Fruit fly (Drosophila melanogaster) whole organism, embryonic: Measurements from ENCODE around the gene CG8671.

Experiments used
- Adf1 ChIP-seq: fragments of 200-800 bp; sonication (Bioruptor generic); IDR thresholded peaks from 2 replicates; pipeline ENCODE4 v1.3.6; 2022; ENCODE audit warnings: missing biosample characterization, missing genetic modification characterization
- Atf-2 ChIP-seq: fragments of 200-800 bp; sonication (Bioruptor generic); optimal IDR thresholded peaks from 2 replicates; lab custom pipeline; 2016; ENCODE audit warnings: missing biosample characterization, missing genetic modification characterization
- Atf3 ChIP-seq: fragments of 200-800 bp; sonication (Bioruptor generic); optimal IDR thresholded peaks from 3 replicates; lab custom pipeline; 2016; ENCODE audit warnings: missing biosample characterization, missing genetic modification characterization
- Bdp1 ChIP-seq: fragments of 200-800 bp; sonication (Bioruptor generic); optimal IDR thresholded peaks from 3 replicates; lab custom pipeline; 2016; ENCODE audit warnings: missing biosample characterization, missing genetic modification characterization
- Bgb ChIP-seq: fragments of 200-800 bp; sonication (Bioruptor generic); IDR thresholded peaks from 2 replicates; pipeline ENCODE4 v1.3.6; 2022; ENCODE audit warnings: missing biosample characterization, missing genetic modification characterization; ENCODE audit not compliant: partially characterized antibody
- CG12659 ChIP-seq: fragments of 200-800 bp; sonication (Bioruptor generic); optimal IDR thresholded peaks from 3 replicates; lab custom pipeline; 2017; ENCODE audit warnings: mild to moderate bottlenecking, missing biosample characterization, missing genetic modification reagents, missing genetic modification characterization
- CG15011 ChIP-seq: fragments of 200-800 bp; sonication (Bioruptor generic); optimal IDR thresholded peaks from 3 replicates; lab custom pipeline; 2018; ENCODE audit warnings: missing biosample characterization, mild to moderate bottlenecking, missing genetic modification characterization
- CG15479 ChIP-seq: fragments of 200-800 bp; sonication (Bioruptor generic); optimal IDR thresholded peaks from 3 replicates; lab custom pipeline; 2019; ENCODE audit warnings: missing biosample characterization, mild to moderate bottlenecking, missing genetic modification characterization, moderate library complexity
- CG16863 ChIP-seq: fragments of 200-800 bp; sonication (Bioruptor generic); optimal IDR thresholded peaks from 3 replicates; lab custom pipeline; 2016; ENCODE audit warnings: missing biosample characterization, missing genetic modification characterization
- CG17802 ChIP-seq: fragments of 200-800 bp; sonication (Bioruptor generic); optimal IDR thresholded peaks from 2 replicates; lab custom pipeline; 2018; ENCODE audit warnings: missing biosample characterization, mild to moderate bottlenecking, missing genetic modification characterization, moderate library complexity
- CG18262 ChIP-seq: fragments of 200-800 bp; optimal IDR thresholded peaks from 3 replicates; lab custom pipeline; 2019; ENCODE audit warnings: missing biosample characterization, mild to moderate bottlenecking, missing genetic modification characterization, moderate library complexity
- CG31441 ChIP-seq: fragments of 200-800 bp; sonication (Bioruptor generic); IDR thresholded peaks from 2 replicates; pipeline ENCODE4 v1.3.6; 2022; ENCODE audit warnings: missing biosample characterization, missing genetic modification characterization
- CG33557 ChIP-seq: fragments of 200-800 bp; sonication (Bioruptor generic); optimal IDR thresholded peaks from 2 replicates; lab custom pipeline; 2019; ENCODE audit warnings: missing biosample characterization, mild to moderate bottlenecking, missing genetic modification characterization, moderate library complexity
- CG34376 ChIP-seq: fragments of 200-800 bp; sonication (Bioruptor generic); optimal IDR thresholded peaks from 2 replicates; lab custom pipeline; 2018; ENCODE audit warnings: missing biosample characterization, mild to moderate bottlenecking, missing genetic modification characterization
- CG4282 ChIP-seq: fragments of 200-800 bp; sonication (Bioruptor generic); optimal IDR thresholded peaks from 2 replicates; lab custom pipeline; 2016; ENCODE audit warnings: missing biosample characterization, missing genetic modification characterization
- CG4820 ChIP-seq: fragments of 200-800 bp; sonication (Bioruptor generic); optimal IDR thresholded peaks from 3 replicates; lab custom pipeline; 2016; ENCODE audit warnings: missing biosample characterization, missing genetic modification characterization
- CG6683 ChIP-seq: fragments of 200-800 bp; sonication (Bioruptor generic); optimal IDR thresholded peaks from 2 replicates; lab custom pipeline; 2017; ENCODE audit warnings: missing biosample characterization, mild to moderate bottlenecking, missing genetic modification characterization, missing genetic modification reagents
- CHES-1-like ChIP-seq: fragments of 200-800 bp; sonication (Bioruptor generic); optimal IDR thresholded peaks from 2 replicates; lab custom pipeline; 2016; ENCODE audit warnings: missing biosample characterization, missing genetic modification characterization
- D19A ChIP-seq: fragments of 200-800 bp; optimal IDR thresholded peaks from 3 replicates; lab custom pipeline; 2019; ENCODE audit warnings: missing biosample characterization, mild to moderate bottlenecking, missing genetic modification characterization, moderate library complexity
- Dbx ChIP-seq: fragments of 200-800 bp; sonication (Bioruptor generic); IDR thresholded peaks from 3 replicates; pipeline ENCODE4 v1.3.6; 2022; ENCODE audit warnings: missing biosample characterization, missing genetic modification characterization
- Dll ChIP-seq: fragments of 200-800 bp; sonication (Bioruptor generic); IDR thresholded peaks from 4 replicates; pipeline ENCODE4 v1.3.6; 2022; ENCODE audit warnings: missing biosample characterization, missing genetic modification characterization; ENCODE audit not compliant: partially characterized antibody
- E2f1 ChIP-seq: fragments of 200-800 bp; sonication (Bioruptor generic); IDR thresholded peaks from 2 replicates; pipeline ENCODE4 v1.3.6; 2022; ENCODE audit warnings: missing biosample characterization, missing genetic modification characterization
- Elba2 ChIP-seq: fragments of 200-800 bp; sonication (Bioruptor generic); optimal IDR thresholded peaks from 3 replicates; lab custom pipeline; 2016; ENCODE audit warnings: missing biosample characterization, missing genetic modification characterization
- Hsf ChIP-seq: fragments of 200-800 bp; sonication (Bioruptor generic); optimal IDR thresholded peaks from 3 replicates; lab custom pipeline; 2016; ENCODE audit warnings: missing biosample characterization, missing genetic modification characterization
- NC2α ChIP-seq: fragments of 200-800 bp; sonication (Bioruptor generic); optimal IDR thresholded peaks from 2 replicates; lab custom pipeline; 2016; ENCODE audit warnings: missing biosample characterization, missing genetic modification characterization
- NC2β ChIP-seq: fragments of 200-800 bp; sonication (Bioruptor generic); optimal IDR thresholded peaks from 2 replicates; lab custom pipeline; 2016; ENCODE audit warnings: missing biosample characterization, missing genetic modification characterization
- NK7.1 ChIP-seq: fragments of 200-800 bp; sonication (Bioruptor generic); optimal IDR thresholded peaks from 3 replicates; lab custom pipeline; 2016; ENCODE audit warnings: missing biosample characterization, missing genetic modification characterization
- Rfx ChIP-seq: fragments of 200-800 bp; sonication (Bioruptor generic); IDR thresholded peaks from 2 replicates; pipeline ENCODE4 v1.3.6; 2022; ENCODE audit warnings: missing biosample characterization, missing genetic modification characterization
- Six4 ChIP-seq: fragments of 200-800 bp; sonication (Bioruptor generic); optimal IDR thresholded peaks from 2 replicates; lab custom pipeline; 2016; ENCODE audit warnings: missing biosample characterization, missing genetic modification characterization
- Sry-β ChIP-seq: fragments of 200-800 bp; sonication (Bioruptor generic); optimal IDR thresholded peaks from 2 replicates; lab custom pipeline; 2018; ENCODE audit warnings: missing biosample characterization, mild to moderate bottlenecking, missing genetic modification characterization, moderate library complexity
- Tbp ChIP-seq: fragments of >200 bp; optimal IDR thresholded peaks from 2 replicates; lab custom pipeline; 2018; ENCODE audit warnings: missing biosample characterization, missing genetic modification characterization
- Usf ChIP-seq: fragments of 200-800 bp; sonication (Bioruptor generic); optimal IDR thresholded peaks from 2 replicates; lab custom pipeline; 2017; ENCODE audit warnings: missing genotype, missing biosample characterization, missing genetic modification characterization
- Xbp1 ChIP-seq: fragments of 200-800 bp; sonication (Bioruptor generic); optimal IDR thresholded peaks from 3 replicates; lab custom pipeline; 2016; ENCODE audit warnings: missing biosample characterization, mild to moderate bottlenecking, missing genetic modification characterization
- al ChIP-seq: fragments of 200-800 bp; sonication (Bioruptor generic); IDR thresholded peaks from 2 replicates; pipeline ENCODE4 v1.3.6; 2022; ENCODE audit warnings: missing biosample characterization, missing genetic modification characterization
- crol ChIP-seq: fragments of 200-800 bp; sonication (Bioruptor generic); IDR thresholded peaks from 2 replicates; pipeline ENCODE4 v1.3.6; 2022; ENCODE audit warnings: missing biosample characterization, missing genetic modification characterization
- dati ChIP-seq: fragments of 200-800 bp; sonication (Bioruptor generic); IDR thresholded peaks from 2 replicates; pipeline ENCODE4 v1.3.6; 2022; ENCODE audit warnings: missing biosample characterization, missing genetic modification characterization
- dysf ChIP-seq: fragments of 200-800 bp; sonication (Bioruptor generic); IDR thresholded peaks from 3 replicates; pipeline ENCODE4 v1.3.6; 2022; ENCODE audit warnings: missing biosample characterization, missing genetic modification characterization
- exex ChIP-seq: fragments of 200-800 bp; sonication (Bioruptor generic); optimal IDR thresholded peaks from 4 replicates; lab custom pipeline; 2018; ENCODE audit warnings: missing biosample characterization, mild to moderate bottlenecking, missing genetic modification characterization, moderate library complexity
- fd102C ChIP-seq: fragments of 200-800 bp; sonication (Bioruptor generic); optimal IDR thresholded peaks from 2 replicates; lab custom pipeline; 2018; ENCODE audit warnings: missing biosample characterization, mild to moderate bottlenecking, missing genetic modification characterization, moderate library complexity
- gcm2 ChIP-seq: fragments of 200-800 bp; sonication (Bioruptor generic); optimal IDR thresholded peaks from 2 replicates; lab custom pipeline; 2016; ENCODE audit warnings: missing biosample characterization, missing genetic modification characterization
- kah ChIP-seq: fragments of 200-800 bp; sonication (Bioruptor generic); optimal IDR thresholded peaks from 2 replicates; lab custom pipeline; 2018; ENCODE audit warnings: missing biosample characterization, mild to moderate bottlenecking, missing genetic modification characterization
- maf-S ChIP-seq: fragments of 200-800 bp; sonication (Bioruptor generic); optimal IDR thresholded peaks from 2 replicates; lab custom pipeline; 2016; ENCODE audit warnings: missing biosample characterization, missing genetic modification characterization
- nom ChIP-seq: fragments of 200-800 bp; sonication (Bioruptor generic); optimal IDR thresholded peaks from 2 replicates; lab custom pipeline; 2017; ENCODE audit warnings: missing biosample characterization, missing genetic modification characterization, mild to moderate bottlenecking, moderate library complexity, missing genetic modification reagents
- pho ChIP-seq: fragments of 200-800 bp; sonication (Bioruptor generic); optimal IDR thresholded peaks from 2 replicates; lab custom pipeline; 2016; ENCODE audit warnings: missing biosample characterization, missing genetic modification characterization
- pita ChIP-seq: fragments of 200-800 bp; sonication (Bioruptor generic); optimal IDR thresholded peaks from 2 replicates; lab custom pipeline; 2017; ENCODE audit warnings: missing biosample characterization, mild to moderate bottlenecking, missing genetic modification characterization
- psq ChIP-seq: fragments of 200-800 bp; sonication (Bioruptor generic); optimal IDR thresholded peaks from 2 replicates; lab custom pipeline; 2017; ENCODE audit warnings: missing biosample characterization, missing genetic modification characterization
- ranshi ChIP-seq: fragments of 200-800 bp; sonication (Bioruptor generic); IDR thresholded peaks from 2 replicates; pipeline ENCODE4 v1.3.6; 2022; ENCODE audit warnings: missing biosample characterization, missing genetic modification characterization
- repo ChIP-seq: fragments of 200-800 bp; sonication (Bioruptor generic); optimal IDR thresholded peaks from 2 replicates; lab custom pipeline; 2016; ENCODE audit warnings: missing biosample characterization, missing genetic modification characterization
- sens ChIP-seq: fragments of 200-800 bp; sonication (Bioruptor generic); peaks from one replicate; lab custom pipeline; 2016; ENCODE audit warnings: missing biosample characterization, missing genetic modification characterization
- tap ChIP-seq: fragments of 200-800 bp; optimal IDR thresholded peaks from 3 replicates; lab custom pipeline; 2019; ENCODE audit warnings: missing biosample characterization, mild to moderate bottlenecking, missing genetic modification characterization, moderate library complexity
- tup ChIP-seq: fragments of 200-800 bp; sonication (Bioruptor generic); optimal IDR thresholded peaks from 2 replicates; lab custom pipeline; 2016; ENCODE audit warnings: missing biosample characterization, mild to moderate bottlenecking, missing genetic modification characterization, moderate library complexity

Gene CG8671

DNA sequence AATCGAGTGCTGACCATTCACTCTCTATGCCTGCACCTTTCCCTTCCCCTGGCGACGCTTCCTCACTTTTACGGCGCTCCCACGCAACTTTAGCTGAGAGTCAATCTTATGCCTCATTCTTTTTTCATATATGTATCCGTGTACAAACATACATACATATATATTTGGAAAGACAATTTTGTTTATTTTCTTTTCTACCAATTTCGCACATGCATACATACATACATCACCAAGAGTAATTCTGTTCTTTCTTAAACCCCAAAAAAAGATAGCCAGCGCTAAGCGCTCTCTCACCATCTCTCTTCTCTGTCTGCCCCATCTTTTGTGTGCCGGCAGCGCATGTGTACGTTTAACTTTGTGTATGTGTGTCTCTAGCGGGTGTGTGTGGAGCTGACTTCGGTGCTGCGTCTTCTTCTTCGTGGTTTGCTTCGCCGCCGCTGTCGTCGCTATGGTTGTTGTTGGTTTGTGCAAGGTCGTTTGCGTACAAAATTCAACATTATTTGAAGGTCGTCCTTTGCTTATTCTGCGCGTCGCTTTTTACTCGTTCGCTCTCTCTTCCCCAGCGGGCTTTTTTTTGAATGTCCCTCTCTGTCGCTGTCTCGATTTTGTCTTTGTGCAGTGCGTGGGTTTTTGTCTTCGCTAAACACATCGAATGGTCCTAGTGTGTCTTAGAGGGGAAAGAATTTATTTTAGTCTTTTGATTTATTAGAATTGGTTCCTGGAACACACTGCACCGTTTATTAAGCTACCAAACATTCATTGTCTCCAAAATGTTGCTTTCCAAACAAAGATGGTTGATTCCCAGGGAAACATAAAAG lies 12.0 kb upstream of the CG8671 start (continued):
- TF ChIP-seq CG15011 (GFP tag; lab: Kevin White, UChicago): no peak
- no peak for TF ChIP-seq CHES-1-like (GFP tag; lab: Kevin White, UChicago)
- TF ChIP-seq CG18262 (tag; lab: Kevin White, UChicago): no peak
- no peak for TF ChIP-seq CG31441 (GFP tag; lab: Robert Waterston, UW)
- TF ChIP-seq Atf3 (GFP tag; lab: Kevin White, UChicago): no peak
- TF ChIP-seq exex (tag; lab: Kevin White, UChicago): peak; percentile 20
- no peak for TF ChIP-seq E2f1
- peak; percentile 31 for TF ChIP-seq pita (GFP tag; lab: Kevin White, UChicago)
- no peak for TF ChIP-seq Bgb
- no peak for TF ChIP-seq al (GFP tag; lab: Robert Waterston, UW)
- no peak for TF ChIP-seq Atf-2 (GFP tag; lab: Kevin White, UChicago)
- TF ChIP-seq Six4 (GFP tag; lab: Kevin White, UChicago): no peak
- peak; percentile 33 for TF ChIP-seq D19A (tag; lab: Kevin White, UChicago)
- TF ChIP-seq CG4282 (GFP tag; lab: Kevin White, UChicago): no peak
- no peak; the same call in 2 of the 3 replicates for TF ChIP-seq Dbx (GFP tag; lab: Robert Waterston, UW)
- TF ChIP-seq CG34376 (GFP tag; lab: Kevin White, UChicago): peak; percentile 68
- no peak for TF ChIP-seq gcm2 (GFP tag; lab: Kevin White, UChicago)
- no peak for TF ChIP-seq CG17802
- TF ChIP-seq Usf: no peak
- TF ChIP-seq maf-S (GFP tag; lab: Kevin White, UChicago): no peak
- TF ChIP-seq Rfx (GFP tag; lab: Robert Waterston, UW): no peak; the same call in 1 of the 2 replicates
- TF ChIP-seq CG4820 (GFP tag; lab: Kevin White, UChicago): no peak
- TF ChIP-seq Bdp1 (GFP tag; lab: Kevin White, UChicago): no peak
- TF ChIP-seq CG15479 (GFP tag; lab: Kevin White, UChicago): peak; percentile 46
- no peak for TF ChIP-seq NC2β (GFP tag; lab: Kevin White, UChicago)
- peak; percentile 88 for TF ChIP-seq Adf1
- no peak for TF ChIP-seq CG16863 (GFP tag; lab: Kevin White, UChicago)
- TF ChIP-seq fd102C (GFP tag; lab: Kevin White, UChicago): no peak
- no peak for TF ChIP-seq Hsf (GFP tag; lab: Kevin White, UChicago)
- TF ChIP-seq sens (GFP tag; lab: Kevin White, UChicago): peak; percentile 60
- no peak for TF ChIP-seq NC2α (GFP tag; lab: Kevin White, UChicago)
- TF ChIP-seq crol (GFP tag; lab: Robert Waterston, UW): peak; percentile 94; the same call in 1 of the 2 replicates
- no peak for TF ChIP-seq pho
- TF ChIP-seq nom (GFP tag; lab: Kevin White, UChicago): peak; percentile 49
- TF ChIP-seq CG12659 (GFP tag; lab: Kevin White, UChicago): no peak
- no peak for TF ChIP-seq tap (tag; lab: Kevin White, UChicago)
- no peak for TF ChIP-seq Elba2
- TF ChIP-seq Dll (GFP tag; lab: Robert Waterston, UW): no peak; the same call in 3 of the 4 replicates
- no peak for TF ChIP-seq dati (GFP tag; lab: Robert Waterston, UW)
- TF ChIP-seq tup (GFP tag; lab: Kevin White, UChicago): no peak
- no peak for TF ChIP-seq Tbp (GFP tag; lab: Kevin White, UChicago)
- TF ChIP-seq Sry-β: no peak
- TF ChIP-seq repo (GFP tag; lab: Kevin White, UChicago): no peak
- TF ChIP-seq ranshi: no peak
- TF ChIP-seq dysf (GFP tag; lab: Robert Waterston, UW): no peak
- no peak for TF ChIP-seq NK7.1 (GFP tag; lab: Kevin White, UChicago)
- peak; percentile 69 for TF ChIP-seq psq (GFP tag; lab: Kevin White, UChicago)
- no peak for TF ChIP-seq Xbp1
- no peak for TF ChIP-seq CG33557 (GFP tag; lab: Kevin White, UChicago)
- no peak for TF ChIP-seq CG6683 (GFP tag; lab: Kevin White, UChicago)
- TF ChIP-seq kah (GFP tag; lab: Kevin White, UChicago): no peak
